Worm (Caenorhabditis elegans) whole organism, L1 larva: ENCODE data around the gene farl-11.

Source experiments
- alr-1 ChIP-seq: fragments of 200-800 bp; sonication (Bioruptor generic); optimal IDR thresholded peaks from 2 replicates; lab custom pipeline; 2018; ENCODE audit warnings: borderline replicate concordance, mild to moderate bottlenecking, missing genetic modification characterization, missing compliant biosample characterization
- aly-2 ChIP-seq: fragments of 150-350 bp; optimal IDR thresholded peaks from 2 replicates; lab custom pipeline; 2014; ENCODE audit warnings: missing biosample characterization, missing genetic modification characterization
- blmp-1 ChIP-seq: fragments of 150-350 bp; optimal IDR thresholded peaks from 2 replicates; lab custom pipeline; 2014; ENCODE audit warnings: missing biosample characterization, missing genetic modification characterization
- ceh-82 ChIP-seq, 3 experiments: fragments of 150-350 bp in 1 of 3; sonication (generic microtip) in 2 of 3; optimal IDR thresholded peaks; 2 replicates each; lab custom pipeline; 2014 to 2017; ENCODE audit warnings: missing biosample characterization in 3 of 3, missing genetic modification characterization in 3 of 3
- ceh-90 ChIP-seq: sonication (generic microtip); optimal IDR thresholded peaks from 2 replicates; lab custom pipeline; 2016; ENCODE audit warnings: missing genetic modification characterization, missing compliant biosample characterization
- dsc-1 ChIP-seq: sonication (generic microtip); optimal IDR thresholded peaks from 2 replicates; lab custom pipeline; 2016; ENCODE audit warnings: mild to moderate bottlenecking, missing genetic modification characterization, missing compliant biosample characterization
- efl-1 ChIP-seq, 4 experiments: fragments of 150-350 bp; optimal IDR thresholded peaks in 3 of 4; peaks in 1 of 4; 1 replicate in 1 of 4; 2 replicates in 3 of 4; lab custom pipeline; 2014; ENCODE audit warnings: missing biosample characterization in 2 of 4, missing genetic modification characterization in 2 of 4, missing genetic modification reagents in 2 of 4
- efl-3 ChIP-seq: fragments of 200-800 bp; sonication (Bioruptor generic); optimal IDR thresholded peaks from 2 replicates; lab custom pipeline; 2018; ENCODE audit warnings: mild to moderate bottlenecking, missing genetic modification characterization, missing compliant biosample characterization
- hlh-17 ChIP-seq: fragments of 200-800 bp; sonication (Bioruptor generic); optimal IDR thresholded peaks from 2 replicates; lab custom pipeline; 2018; ENCODE audit warnings: missing genetic modification characterization, mild to moderate bottlenecking, missing compliant biosample characterization, moderate library complexity, borderline replicate concordance
- hlh-4 ChIP-seq: sonication (generic microtip); optimal IDR thresholded peaks from 2 replicates; lab custom pipeline; 2016; ENCODE audit warnings: mild to moderate bottlenecking, missing genetic modification characterization, missing compliant biosample characterization
- isw-1 ChIP-seq: fragments of 200-800 bp; sonication (Bioruptor generic); IDR thresholded peaks from 2 replicates; pipeline ENCODE4 v1.3.6; 2022; ENCODE audit warnings: missing genetic modification characterization, missing compliant biosample characterization
- lin-15B ChIP-seq: fragments of 150-350 bp; sonication (generic microtip); optimal IDR thresholded peaks from 3 replicates; lab custom pipeline; 2014; ENCODE audit warnings: missing biosample characterization, missing genetic modification characterization
- lin-39 ChIP-seq: fragments of 150-350 bp; optimal IDR thresholded peaks from 2 replicates; lab custom pipeline; 2014; ENCODE audit warnings: missing biosample characterization, missing genetic modification reagents, missing genetic modification characterization
- mdl-1 ChIP-seq, 2 experiments: fragments of 150-350 bp; optimal IDR thresholded peaks; 2 replicates each; lab custom pipeline; 2014 to 2017; ENCODE audit warnings: missing biosample characterization in 2 of 2, missing genetic modification characterization in 2 of 2, inconsistent platforms in 1 of 2
- mef-2 ChIP-seq: fragments of 150-350 bp; optimal IDR thresholded peaks from 2 replicates; lab custom pipeline; 2014; ENCODE audit warnings: missing biosample characterization, missing genetic modification characterization
- mep-1 ChIP-seq: fragments of 150-350 bp; optimal IDR thresholded peaks from 2 replicates; lab custom pipeline; 2014; ENCODE audit warnings: missing biosample characterization, missing genetic modification characterization
- nhr-237 ChIP-seq: fragments of 150-350 bp; optimal IDR thresholded peaks from 2 replicates; lab custom pipeline; 2014; ENCODE audit warnings: missing biosample characterization, missing genetic modification characterization
- nhr-84 ChIP-seq: sonication (generic microtip); optimal IDR thresholded peaks from 2 replicates; lab custom pipeline; 2017; ENCODE audit warnings: missing biosample characterization, missing genetic modification characterization
- nhr-90 ChIP-seq: sonication (generic microtip); optimal IDR thresholded peaks from 2 replicates; lab custom pipeline; 2016; ENCODE audit warnings: mild to moderate bottlenecking, missing genetic modification characterization, missing compliant biosample characterization; ENCODE audit not compliant: poor library complexity
- tlp-1 ChIP-seq: fragments of 150-350 bp; optimal IDR thresholded peaks from 2 replicates; lab custom pipeline; 2014; ENCODE audit warnings: missing biosample characterization, missing genetic modification characterization
- xbp-1 ChIP-seq: sonication (generic microtip); optimal IDR thresholded peaks from 2 replicates; lab custom pipeline; 2016; ENCODE audit warnings: missing genetic modification characterization, missing compliant biosample characterization

The farl-11 gene

ce11 chrII:7054987-7055386 is 49.8 kb downstream of the farl-11 start, which contains the start of gene ZK1127.3:
Gene ZK1127.3 (plus strand): TSS chrII:7055287.
- TF ChIP-seq ceh-90 (tag; lab: Kevin White, UChicago), result no peak
- TF ChIP-seq xbp-1 (tag; lab: Kevin White, UChicago), result no peak
- no peak for TF ChIP-seq lin-15B
- no peak for TF ChIP-seq nhr-237 (tag; lab: Kevin White, UChicago)
- TF ChIP-seq hlh-17, result no peak
- no peak for TF ChIP-seq blmp-1 (tag; lab: Kevin White, UChicago)
- no peak for TF ChIP-seq mef-2 (tag; lab: Kevin White, UChicago)
- TF ChIP-seq isw-1 (GFP tag; lab: Robert Waterston, UW), result no peak
- no peak for TF ChIP-seq lin-39 (tag; lab: Kevin White, UChicago)
- TF ChIP-seq dsc-1, result no peak
- TF ChIP-seq efl-1 (optimal IDR thresholded peaks at IDR 0.05; lab: Kevin White, UChicago), result no peak
- no peak for TF ChIP-seq efl-1 (GFP tag; optimal IDR thresholded peaks at IDR 0.05 in 1 of 2; lab: Kevin White, UChicago)
- TF ChIP-seq mep-1 (tag; lab: Kevin White, UChicago), result no peak
- TF ChIP-seq ceh-82 (tag; optimal IDR thresholded peaks at IDR 0.05; lab: Kevin White, UChicago), result no peak
- TF ChIP-seq nhr-84, result no peak
- no peak for TF ChIP-seq mdl-1 (tag; optimal IDR thresholded peaks at IDR 0.05; lab: Kevin White, UChicago)
- no peak for TF ChIP-seq alr-1 (tag; lab: Kevin White, UChicago)
- TF ChIP-seq, all 84 proteins: peak for 0

DNA sequence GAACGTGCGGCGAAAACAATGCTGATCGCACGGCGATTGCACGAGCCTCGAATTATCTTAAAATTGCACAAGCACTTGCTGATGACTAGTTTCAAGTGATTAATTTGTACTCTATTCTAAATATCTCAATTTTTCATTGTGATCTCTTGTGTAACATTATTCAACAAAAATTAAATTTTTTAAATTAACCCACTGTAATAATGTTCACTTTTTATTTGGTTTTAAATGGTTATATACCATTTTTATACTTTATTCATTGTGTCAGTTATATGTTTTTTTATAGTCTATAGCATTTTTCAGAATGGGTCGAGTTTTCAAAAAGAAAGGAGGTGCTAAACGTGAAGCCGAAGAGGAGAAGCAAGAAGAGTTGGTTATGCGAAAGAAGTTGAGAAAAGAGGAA is 51.2 kb downstream of the farl-11 start, which contains the start of gene ZK1127.4:
ZK1127.4 (plus strand) TSS at position 301 of the 400 bp plus-strand sequence.
- TF ChIP-seq aly-2 (tag; lab: Kevin White, UChicago) (no peak), tlp-1 (no peak), efl-3 (GFP tag; lab: Kevin White, UChicago) (no peak)

DNA sequence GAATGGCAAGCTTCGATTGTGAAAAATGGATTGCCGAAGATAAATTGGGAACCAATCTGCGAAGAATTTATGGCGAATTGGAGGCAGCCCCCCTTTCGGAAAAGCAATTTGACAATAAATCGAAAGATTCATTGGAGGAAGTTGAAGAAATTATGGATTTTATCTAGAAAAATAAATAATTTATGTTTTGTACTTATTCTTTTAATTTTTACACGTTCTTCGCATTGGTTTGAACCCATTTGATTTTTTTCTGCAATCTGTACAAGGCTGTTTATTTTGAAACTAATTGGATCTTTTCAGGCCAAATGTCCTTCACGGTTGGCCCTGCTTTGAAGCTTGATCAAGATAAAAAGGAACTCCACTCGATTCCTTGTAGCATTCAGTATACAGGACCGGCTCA is 51.8 kb downstream of the farl-11 start, which contains the start of gene ZK1127.13:
ZK1127.13 (plus strand) TSS at position 301 of the 400 bp plus-strand sequence.
- no peak for TF ChIP-seq efl-1 (optimal IDR thresholded peaks at IDR 0.05; lab: Kevin White, UChicago)
- TF ChIP-seq efl-1 (GFP tag; optimal IDR thresholded peaks at IDR 0.05 in 1 of 2; lab: Kevin White, UChicago), result peak in 1 of 2 experiments; percentile 67
- TF ChIP-seq ceh-82 (tag; optimal IDR thresholded peaks at IDR 0.05; lab: Kevin White, UChicago), result no peak

DNA sequence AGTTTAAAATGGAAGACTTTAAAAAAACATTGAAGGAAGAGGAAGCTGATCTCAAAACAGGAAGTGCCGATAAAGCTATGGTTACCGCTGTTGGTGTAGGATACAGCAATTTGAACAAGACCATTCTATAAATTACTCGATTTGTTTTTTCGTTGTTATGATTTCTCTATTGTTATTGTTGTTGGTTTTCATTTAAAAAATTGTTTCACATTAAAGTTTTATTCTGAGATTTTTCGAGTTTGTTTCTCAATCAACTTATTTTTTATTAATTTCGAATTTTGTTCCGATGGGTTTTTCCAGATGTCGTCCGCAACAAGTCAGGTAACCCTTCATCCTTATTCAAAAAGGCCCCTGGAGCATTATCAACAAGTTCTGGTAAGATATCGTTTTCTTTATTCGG is 53.1 kb downstream of the farl-11 start, which contains the start of gene ZK1127.12:
ZK1127.12 (plus strand) TSS at position 301 of the 400 bp plus-strand sequence.
- TF ChIP-seq hlh-4 (no peak), nhr-90 (tag; lab: Kevin White, UChicago) (no peak)
